Fruit fly (Drosophila melanogaster) whole organism, prepupa: ENCODE results near the gene Trf.
A peak's percentile ranks its signal among the peaks of the same experiment; 100 is the strongest.

Experiments used
- Blimp-1 ChIP-seq: fragments of 200-800 bp; sonication (Bioruptor generic); optimal IDR thresholded peaks from 3 replicates; lab custom pipeline; 2017; ENCODE audit warnings: missing biosample characterization, missing genetic modification characterization, mild to moderate bottlenecking, moderate library complexity, missing genetic modification reagents
- CG10631 ChIP-seq: fragments of 200-800 bp; sonication (Bioruptor generic); optimal IDR thresholded peaks from 2 replicates; lab custom pipeline; 2016; ENCODE audit warnings: missing biosample characterization, missing genetic modification characterization
- CG11294 ChIP-seq: fragments of 200-800 bp; sonication (Bioruptor generic); IDR thresholded peaks from 2 replicates; pipeline ENCODE4 v1.3.6; 2022; ENCODE audit warnings: missing biosample characterization, missing genetic modification characterization
- CG15336 ChIP-seq: fragments of 200-800 bp; sonication (Bioruptor generic); IDR thresholded peaks from 2 replicates; pipeline ENCODE4 v1.3.6; 2022; ENCODE audit warnings: missing biosample characterization, missing genetic modification characterization
- CG1621 ChIP-seq: fragments of 200-800 bp; sonication (Bioruptor generic); optimal IDR thresholded peaks from 3 replicates; lab custom pipeline; 2018; ENCODE audit warnings: missing biosample characterization, mild to moderate bottlenecking, missing genetic modification characterization
- CG3032 ChIP-seq: fragments of 200-800 bp; optimal IDR thresholded peaks from 2 replicates; lab custom pipeline; 2019; ENCODE audit warnings: missing biosample characterization, mild to moderate bottlenecking, missing genetic modification characterization, moderate library complexity
- CG32006 ChIP-seq: fragments of 200-800 bp; sonication (Bioruptor generic); optimal IDR thresholded peaks from 3 replicates; lab custom pipeline; 2017; ENCODE audit warnings: missing biosample characterization, mild to moderate bottlenecking, missing genetic modification characterization
- CG34406 ChIP-seq: fragments of 200-800 bp; sonication (Bioruptor generic); optimal IDR thresholded peaks from 3 replicates; lab custom pipeline; 2016; ENCODE audit warnings: missing biosample characterization, missing genetic modification characterization
- CG3919 ChIP-seq: fragments of 200-800 bp; sonication (Bioruptor generic); optimal IDR thresholded peaks from 3 replicates; lab custom pipeline; 2016; ENCODE audit warnings: missing biosample characterization, missing genetic modification characterization
- CG6792 ChIP-seq: fragments of 200-800 bp; sonication (Bioruptor generic); optimal IDR thresholded peaks from 3 replicates; lab custom pipeline; 2016; ENCODE audit warnings: missing biosample characterization, missing genetic modification characterization
- CG6854 ChIP-seq: fragments of 200-800 bp; sonication (Bioruptor generic); optimal IDR thresholded peaks from 2 replicates; lab custom pipeline; 2017; ENCODE audit warnings: missing biosample characterization, mild to moderate bottlenecking, missing genetic modification characterization
- CG7368 ChIP-seq: fragments of 200-800 bp; sonication (Bioruptor generic); optimal IDR thresholded peaks from 3 replicates; lab custom pipeline; 2016; ENCODE audit warnings: missing biosample characterization, missing genetic modification characterization
- Eip75B ChIP-seq: fragments of 200-800 bp; sonication (Bioruptor generic); optimal IDR thresholded peaks from 3 replicates; lab custom pipeline; 2016; ENCODE audit warnings: missing biosample characterization, missing genetic modification characterization
- Eip78C ChIP-seq: fragments of 200-800 bp; sonication (Bioruptor generic); peaks from one replicate; lab custom pipeline; 2016; ENCODE audit warnings: missing biosample characterization, missing genetic modification characterization
- Eip93F ChIP-seq: fragments of 200-800 bp; sonication (Bioruptor generic); optimal IDR thresholded peaks from 2 replicates; lab custom pipeline; 2016; ENCODE audit warnings: missing biosample characterization, mild to moderate bottlenecking, missing genetic modification characterization
- Ets21C ChIP-seq: fragments of 200-800 bp; sonication (Bioruptor generic); optimal IDR thresholded peaks from 3 replicates; lab custom pipeline; 2016; ENCODE audit warnings: missing biosample characterization, missing genetic modification characterization
- Ets96B ChIP-seq: fragments of 200-800 bp; optimal IDR thresholded peaks from 2 replicates; lab custom pipeline; 2019; ENCODE audit warnings: missing biosample characterization, mild to moderate bottlenecking, missing genetic modification characterization, moderate library complexity
- Gug ChIP-seq: fragments of 200-800 bp; sonication (Bioruptor generic); IDR thresholded peaks from 2 replicates; pipeline ENCODE4 v1.3.6; 2022; ENCODE audit warnings: missing biosample characterization, missing genetic modification characterization
- Hr38 ChIP-seq: sonication (Bioruptor generic); optimal IDR thresholded peaks from 2 replicates; lab custom pipeline; 2016; ENCODE audit warnings: missing biosample characterization, missing genetic modification characterization
- Hr39 ChIP-seq: fragments of 200-800 bp; sonication (Bioruptor generic); optimal IDR thresholded peaks from 2 replicates; lab custom pipeline; 2016; ENCODE audit warnings: missing biosample characterization, missing genetic modification characterization
- Hr4 ChIP-seq: fragments of 200-800 bp; sonication (Bioruptor generic); optimal IDR thresholded peaks from 3 replicates; lab custom pipeline; 2016; ENCODE audit warnings: missing biosample characterization, missing genetic modification characterization
- Met ChIP-seq: fragments of 200-800 bp; sonication (Bioruptor generic); optimal IDR thresholded peaks from 3 replicates; lab custom pipeline; 2016; ENCODE audit warnings: missing biosample characterization, missing genetic modification characterization
- OdsH ChIP-seq: fragments of 200-800 bp; sonication (Bioruptor generic); optimal IDR thresholded peaks from 3 replicates; lab custom pipeline; 2016; ENCODE audit warnings: missing biosample characterization, missing genetic modification characterization
- Smox ChIP-seq: fragments of 200-800 bp; sonication (Bioruptor generic); optimal IDR thresholded peaks from 3 replicates; lab custom pipeline; 2016; ENCODE audit warnings: missing biosample characterization, missing genetic modification characterization
- Sox14 ChIP-seq: fragments of 200-800 bp; sonication (Bioruptor generic); optimal IDR thresholded peaks from 3 replicates; lab custom pipeline; 2016; ENCODE audit warnings: missing biosample characterization, missing genetic modification characterization
- achi ChIP-seq: fragments of 200-800 bp; sonication (Bioruptor generic); optimal IDR thresholded peaks from 3 replicates; lab custom pipeline; 2016; ENCODE audit warnings: missing biosample characterization, missing genetic modification characterization
- acj6 ChIP-seq: fragments of 200-800 bp; sonication (Bioruptor generic); optimal IDR thresholded peaks from 3 replicates; lab custom pipeline; 2016; ENCODE audit warnings: missing biosample characterization, missing genetic modification characterization
- cyc ChIP-seq: fragments of 200-800 bp; sonication (Bioruptor generic); optimal IDR thresholded peaks from 3 replicates; lab custom pipeline; 2016; ENCODE audit warnings: missing biosample characterization, missing genetic modification characterization
- dsx ChIP-seq: fragments of 200-800 bp; optimal IDR thresholded peaks from 3 replicates; lab custom pipeline; 2019; ENCODE audit warnings: missing biosample characterization, mild to moderate bottlenecking, missing genetic modification characterization, moderate library complexity; ENCODE audit not compliant: poor library complexity, severe bottlenecking
- eg ChIP-seq: fragments of 200-800 bp; sonication (Bioruptor generic); IDR thresholded peaks from 3 replicates; pipeline ENCODE4 v1.3.6; 2022; ENCODE audit warnings: missing biosample characterization, missing genetic modification characterization
- fd59A ChIP-seq: fragments of 200-800 bp; sonication (Bioruptor generic); optimal IDR thresholded peaks from 2 replicates; lab custom pipeline; 2017; ENCODE audit warnings: missing biosample characterization, mild to moderate bottlenecking, missing genetic modification characterization, missing genetic modification reagents
- lz ChIP-seq: fragments of 200-800 bp; sonication (Bioruptor generic); optimal IDR thresholded peaks from 3 replicates; lab custom pipeline; 2016; ENCODE audit warnings: missing biosample characterization, missing genetic modification characterization
- pdm3 ChIP-seq: fragments of 200-800 bp; sonication (Bioruptor generic); optimal IDR thresholded peaks from 3 replicates; lab custom pipeline; 2016; ENCODE audit warnings: missing biosample characterization, missing genetic modification characterization
- spab ChIP-seq: fragments of 200-800 bp; sonication (Bioruptor generic); optimal IDR thresholded peaks from 2 replicates; lab custom pipeline; 2017; ENCODE audit warnings: missing biosample characterization, mild to moderate bottlenecking, missing genetic modification characterization, missing genetic modification reagents
- vri ChIP-seq: fragments of 200-800 bp; sonication (Bioruptor generic); optimal IDR thresholded peaks from 3 replicates; lab custom pipeline; 2016; ENCODE audit warnings: missing biosample characterization, mild to moderate bottlenecking, missing genetic modification characterization

Trf gene

DNA sequence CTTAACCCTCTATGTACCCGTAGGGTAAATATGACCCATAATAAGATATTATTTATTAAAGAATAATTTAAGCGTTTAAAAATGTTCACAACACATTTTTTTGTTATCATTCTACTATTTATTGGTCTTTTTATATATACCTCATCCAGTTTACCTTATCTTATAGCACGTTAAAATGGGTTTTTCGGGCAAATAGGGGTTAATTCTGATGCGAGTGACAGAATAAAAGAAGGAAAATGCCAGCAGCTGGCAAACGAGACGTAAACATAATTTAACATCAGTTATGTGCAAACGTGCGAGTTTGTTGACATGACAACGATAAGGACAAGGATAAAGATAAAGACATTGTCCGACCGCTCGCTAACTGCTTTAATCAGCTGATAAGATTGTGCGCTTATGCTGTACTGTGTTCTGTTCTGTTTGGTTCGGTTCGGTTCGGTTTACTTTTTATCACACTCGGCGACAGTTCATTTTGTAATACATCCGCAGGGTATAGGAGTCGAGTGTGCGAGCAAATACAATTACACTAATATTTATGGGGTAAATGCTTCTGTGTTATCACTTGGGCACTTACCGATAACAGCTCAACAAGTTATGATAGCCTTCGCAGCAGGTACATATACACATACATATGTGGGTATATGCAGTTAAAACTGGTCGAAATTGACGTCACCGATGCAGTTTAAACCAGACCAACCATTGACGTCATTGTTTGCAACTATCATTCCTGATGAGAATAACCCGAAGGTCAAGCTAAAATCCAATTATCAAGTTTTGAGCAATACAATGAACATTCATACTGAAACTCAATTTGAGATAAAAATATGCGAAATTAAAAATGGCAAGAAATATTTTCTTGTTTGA is 28.0 kb downstream of the Trf start (continued):
- TF ChIP-seq OdsH (GFP tag; lab: Kevin White, UChicago) (peak; percentile 50), vri (GFP tag; lab: Kevin White, UChicago) (peak; percentile 97), achi (GFP tag; lab: Kevin White, UChicago) (peak; percentile 30), CG32006 (GFP tag; lab: Kevin White, UChicago) (no peak), Ets96B (peak; percentile 51), Hr4 (GFP tag; lab: Kevin White, UChicago) (peak; percentile 15), pdm3 (peak; percentile 46), CG7368 (GFP tag; lab: Kevin White, UChicago) (peak; percentile 8), Hr39 (GFP tag; lab: Kevin White, UChicago) (no peak), Smox (peak; percentile 59), Hr38 (GFP tag; lab: Kevin White, UChicago) (no peak), Met (GFP tag; lab: Kevin White, UChicago) (peak; percentile 60), acj6 (GFP tag; lab: Kevin White, UChicago) (peak; percentile 26), Eip75B (no peak), lz (GFP tag; lab: Kevin White, UChicago) (peak; percentile 17), CG15336 (GFP tag; lab: Robert Waterston, UW) (peak; percentile 56), Eip93F (GFP tag; lab: Kevin White, UChicago) (peak; percentile 26), eg (GFP tag; lab: Robert Waterston, UW) (no peak), CG1621 (tag; lab: Kevin White, UChicago) (no peak), spab (peak; percentile 9), CG6792 (no peak), CG34406 (GFP tag; lab: Kevin White, UChicago) (peak; percentile 44), Blimp-1 (GFP tag; lab: Kevin White, UChicago) (no peak), Eip78C (peak; percentile 75), Sox14 (GFP tag; lab: Kevin White, UChicago) (no peak), CG3919 (GFP tag; lab: Kevin White, UChicago) (no peak)
- TF ChIP-seq, all 60 proteins: peak for 29

DNA sequence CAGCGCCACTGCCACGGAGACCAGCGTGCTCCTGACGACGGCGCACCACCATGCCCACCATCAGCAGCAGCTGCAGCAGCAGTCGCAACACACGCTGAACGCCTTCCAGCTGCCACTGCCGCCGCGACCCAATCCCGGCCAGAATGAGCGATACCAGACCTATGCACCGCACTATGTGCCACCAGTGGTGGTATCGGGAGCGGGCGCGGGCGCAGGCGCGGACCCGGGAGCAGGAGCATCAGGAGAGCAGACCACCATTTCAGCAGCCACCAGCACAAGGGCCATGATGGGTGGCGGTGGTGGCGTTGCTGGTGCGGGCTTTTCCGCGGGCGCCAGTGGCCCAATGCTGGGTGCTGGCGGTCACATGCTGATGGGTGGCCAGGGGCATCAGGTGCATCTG is 30.4 kb downstream of the Trf start:
- TF ChIP-seq CG7368 (GFP tag; lab: Kevin White, UChicago) (no peak), CG11294 (no peak), cyc (GFP tag; lab: Kevin White, UChicago) (no peak), acj6 (GFP tag; lab: Kevin White, UChicago) (no peak), fd59A (GFP tag; lab: Kevin White, UChicago) (no peak)

dm6 chr2L:8104094-8104493 is 31.4 kb downstream of the Trf start:
- TF ChIP-seq Gug (GFP tag; lab: Robert Waterston, UW) (no peak), vri (GFP tag; lab: Kevin White, UChicago) (peak; percentile 17)
- TF ChIP-seq, all 60 proteins: peak for 1

DNA sequence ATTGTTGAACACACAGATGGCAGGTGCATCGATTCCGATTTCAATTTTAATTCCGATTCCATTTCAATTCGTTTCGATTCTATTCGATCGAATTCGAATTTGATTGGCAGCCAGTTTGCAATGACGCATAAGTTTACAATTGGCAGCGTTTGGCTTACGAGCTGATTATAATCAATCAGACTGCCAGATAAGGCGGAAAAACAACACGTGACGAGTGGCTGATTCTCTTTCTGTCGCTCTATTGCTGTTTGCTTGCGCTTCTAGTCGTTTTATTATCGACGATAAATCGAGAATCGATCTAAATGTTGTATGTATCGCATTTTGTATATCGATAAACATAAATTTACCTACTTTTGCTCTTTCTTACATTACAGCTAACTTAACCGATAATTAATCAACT is 32.0 kb downstream of the Trf start:
- no peak for TF ChIP-seq Blimp-1 (GFP tag; lab: Kevin White, UChicago)
- TF ChIP-seq CG6854: no peak
- TF ChIP-seq dsx (GFP tag; lab: Kevin White, UChicago): no peak
- no peak for TF ChIP-seq acj6 (GFP tag; lab: Kevin White, UChicago)
- TF ChIP-seq CG10631: no peak
- no peak for TF ChIP-seq Hr39 (GFP tag; lab: Kevin White, UChicago)
- TF ChIP-seq eg (GFP tag; lab: Robert Waterston, UW): no peak
- no peak for TF ChIP-seq Ets21C (GFP tag; lab: Kevin White, UChicago)
- no peak for TF ChIP-seq Met (GFP tag; lab: Kevin White, UChicago)
- TF ChIP-seq cyc (GFP tag; lab: Kevin White, UChicago): no peak
- no peak for TF ChIP-seq Smox
- TF ChIP-seq CG3032 (tag; lab: Kevin White, UChicago): no peak
- TF ChIP-seq Ets96B: no peak
- TF ChIP-seq, all 60 proteins: peak for 0
